Fruit fly (Drosophila melanogaster) whole organism, embryonic: ENCODE results near the gene CG13679.
"Not testable (repeated sequence)": the region's sequence is repeated elsewhere in the genome, so short reads cannot be mapped to it uniquely, and the experiment has no call there.

Source experiments
- CG15073 ChIP-seq: fragments of 200-800 bp; sonication (Bioruptor generic); optimal IDR thresholded peaks from 2 replicates; lab custom pipeline; 2016; ENCODE audit warnings: missing biosample characterization, missing genetic modification characterization
- CG16779 ChIP-seq: fragments of 200-800 bp; sonication (Bioruptor generic); IDR thresholded peaks from 2 replicates; pipeline ENCODE4 v1.3.6; 2022; ENCODE audit warnings: missing biosample characterization, missing genetic modification characterization
- CG8359 ChIP-seq: fragments of 200-800 bp; sonication (Bioruptor generic); optimal IDR thresholded peaks from 2 replicates; lab custom pipeline; 2017; ENCODE audit warnings: missing biosample characterization, mild to moderate bottlenecking, missing genetic modification characterization, borderline replicate concordance
- Ets65A ChIP-seq: fragments of 200-800 bp; sonication (Bioruptor generic); peaks from one replicate; lab custom pipeline; 2016; ENCODE audit warnings: missing biosample characterization, missing genetic modification characterization
- Ets97D ChIP-seq: fragments of 200-800 bp; sonication (Bioruptor generic); optimal IDR thresholded peaks from 3 replicates; lab custom pipeline; 2016; ENCODE audit warnings: missing biosample characterization, missing genetic modification characterization
- TFAM ChIP-seq: fragments of 200-800 bp; sonication (Bioruptor generic); optimal IDR thresholded peaks from 2 replicates; lab custom pipeline; 2017; ENCODE audit warnings: missing biosample characterization, missing genetic modification characterization, inconsistent platforms
- amos ChIP-seq: fragments of 200-800 bp; sonication (Bioruptor generic); IDR thresholded peaks from 2 replicates; pipeline ENCODE4 v1.3.6; 2022; ENCODE audit warnings: missing biosample characterization, missing genetic modification characterization; ENCODE audit not compliant: partially characterized antibody
- ara ChIP-seq: fragments of 200-800 bp; sonication (Bioruptor generic); IDR thresholded peaks from 2 replicates; pipeline ENCODE4 v1.3.6; 2022; ENCODE audit warnings: missing biosample characterization, missing genetic modification characterization
- h ChIP-seq: fragments of >200 bp; optimal IDR thresholded peaks from 2 replicates; lab custom pipeline; 2017
- sens-2 ChIP-seq: fragments of 200-800 bp; sonication (Bioruptor generic); IDR thresholded peaks from 2 replicates; pipeline ENCODE4 v1.3.6; 2022; ENCODE audit warnings: missing biosample characterization, missing genetic modification characterization
- ttk ChIP-seq: fragments of 200-800 bp; sonication (Bioruptor generic); IDR thresholded peaks from 2 replicates; pipeline ENCODE4 v2.1.2; 2022; ENCODE audit warnings: missing biosample characterization, missing genetic modification characterization
- usp ChIP-seq: fragments of >200 bp; optimal IDR thresholded peaks from 2 replicates; lab custom pipeline; 2017; ENCODE audit warnings: missing biosample characterization, missing genetic modification characterization

dm6 chr3L:8238347-8238746, 35.8 kb downstream of the CG13679 start, which contains the start of gene Dscam4:
- not testable (repeated sequence) for TF ChIP-seq CG8359; ttk; usp (GFP tag; lab: Kevin White, UChicago); CG15073; amos (GFP tag; lab: Robert Waterston, UW); sens-2 (GFP tag; lab: Robert Waterston, UW); ara (GFP tag; lab: Robert Waterston, UW); TFAM (GFP tag; lab: Kevin White, UChicago); Ets65A (GFP tag; lab: Kevin White, UChicago); h; CG16779 (GFP tag; lab: Robert Waterston, UW); Ets97D (GFP tag; lab: Kevin White, UChicago)
